Worm (Caenorhabditis elegans) whole organism, dauer: ENCODE results near the gene lgc-54.

ENCODE experiments used
- unc-62 ChIP-seq: sonication (generic microtip); optimal IDR thresholded peaks from 2 replicates; lab custom pipeline; 2017; ENCODE audit warnings: missing biosample characterization, missing genetic modification reagents, missing genetic modification characterization

The lgc-54 gene

ce11 chrV:6846507-6846906 lies at the start of gene lgc-54:
Gene lgc-54 (minus strand): TSS chrV:6846607.
- no peak for TF ChIP-seq unc-62

- TF ChIP-seq unc-62, result no peak
Measured at ce11 chrV:6894778-6895177, 48.4 kb upstream of the lgc-54 start, which contains the start of gene K11C4.2. Gene K11C4.2 (plus strand): TSS chrV:6895078.

- no peak for TF ChIP-seq unc-62
Measured at ce11 chrV:6893681-6894080, 47.3 kb upstream of the lgc-54 start.

- no peak for TF ChIP-seq unc-62
Measured at ce11 chrV:6888828-6889227, 42.4 kb upstream of the lgc-54 start.

- TF ChIP-seq unc-62, result no peak
Measured at ce11 chrV:6885070-6885469, 38.7 kb upstream of the lgc-54 start.

- no peak for TF ChIP-seq unc-62
Measured at ce11 chrV:6882452-6882939, 36.1 kb upstream of the lgc-54 start.

ce11 chrV:6881735-6882134 lies 35.3 kb upstream of the lgc-54 start:
- no peak for TF ChIP-seq unc-62

ce11 chrV:6881038-6881437 lies 34.6 kb upstream of the lgc-54 start, which contains the start of gene unc-70:
Gene unc-70 (plus strand): TSS chrV:6881338.
- no peak for TF ChIP-seq unc-62

- no peak for TF ChIP-seq unc-62
Measured at ce11 chrV:6880623-6881022, 34.2 kb upstream of the lgc-54 start.

ce11 chrV:6879490-6879889 lies 33.1 kb upstream of the lgc-54 start:
- TF ChIP-seq unc-62, result no peak

- TF ChIP-seq unc-62, result no peak
Measured at ce11 chrV:6878559-6878958, 32.2 kb upstream of the lgc-54 start.

ce11 chrV:6876763-6877515 lies 30.5 kb upstream of the lgc-54 start:
- TF ChIP-seq unc-62, result no peak

- TF ChIP-seq unc-62, result no peak
Measured at ce11 chrV:6875795-6876194, 29.4 kb upstream of the lgc-54 start.

ce11 chrV:6874735-6875134 lies 28.3 kb upstream of the lgc-54 start:
- TF ChIP-seq unc-62, result no peak

- no peak for TF ChIP-seq unc-62
Measured at ce11 chrV:6870004-6870403, 23.6 kb upstream of the lgc-54 start, which contains the start of gene frpr-18. Gene frpr-18 (plus strand): TSS chrV:6870304.

ce11 chrV:6854711-6855110 lies 8.3 kb upstream of the lgc-54 start, which contains the start of gene gpa-10:
Gene gpa-10 (minus strand): TSS chrV:6854811.
- TF ChIP-seq unc-62, result no peak

ce11 chrV:6842437-6842836 lies 4.0 kb downstream of the lgc-54 start, which contains the start of gene T15B7.1:
Gene T15B7.1 (plus strand): TSS chrV:6842737.
- TF ChIP-seq unc-62, result no peak

- TF ChIP-seq unc-62, result no peak
Measured at ce11 chrV:6839008-6839407, 7.4 kb downstream of the lgc-54 start, which contains the start of gene hpo-8. Gene hpo-8 (plus strand): TSS chrV:6839289.
